Fruit fly (Drosophila melanogaster) whole organism, adult: Measurements from ENCODE around the gene CG14022.
A peak's percentile ranks its signal among the peaks of the same experiment; 100 is the strongest.

Experiments used
- CG7045 ChIP-seq: fragments of 200-800 bp; sonication (Bioruptor generic); optimal IDR thresholded peaks from 2 replicates; lab custom pipeline; 2017; ENCODE audit warnings: missing biosample characterization, mild to moderate bottlenecking, missing genetic modification characterization
- bab1 ChIP-seq: fragments of 200-800 bp; sonication (Bioruptor generic); optimal IDR thresholded peaks from 3 replicates; lab custom pipeline; 2019; ENCODE audit warnings: missing biosample characterization, mild to moderate bottlenecking, missing genetic modification characterization, moderate library complexity
- cic ChIP-seq: fragments of 200-800 bp; sonication (Bioruptor generic); optimal IDR thresholded peaks from 2 replicates; lab custom pipeline; 2017; ENCODE audit warnings: missing biosample characterization, mild to moderate bottlenecking, missing genetic modification characterization, moderate library complexity
- kay ChIP-seq: fragments of 200-800 bp; sonication (Bioruptor generic); peaks from one replicate; lab custom pipeline; 2016; ENCODE audit warnings: missing biosample characterization, missing genetic modification characterization, borderline replicate concordance
- pad ChIP-seq: fragments of 200-800 bp; sonication (Bioruptor generic); optimal IDR thresholded peaks from 3 replicates; lab custom pipeline; 2017; ENCODE audit warnings: missing biosample characterization, missing genetic modification characterization, mild to moderate bottlenecking, moderate library complexity, missing genetic modification reagents
- tj ChIP-seq: fragments of 200-800 bp; sonication (Bioruptor generic); optimal IDR thresholded peaks from 3 replicates; lab custom pipeline; 2017; ENCODE audit warnings: missing biosample characterization, mild to moderate bottlenecking, missing genetic modification characterization, moderate library complexity

- TF ChIP-seq cic (GFP tag; lab: Kevin White, UChicago) = peak; percentile 14
- TF ChIP-seq tj (GFP tag; lab: Kevin White, UChicago) = peak; percentile 37
- TF ChIP-seq pad (GFP tag; lab: Kevin White, UChicago) = peak; percentile 25
- peak; percentile 56 for TF ChIP-seq CG7045 (GFP tag; lab: Kevin White, UChicago)
- TF ChIP-seq kay (GFP tag; lab: Kevin White, UChicago) = no peak
- TF ChIP-seq bab1 = peak; percentile 4
Observed at dm6 chr2L:5326414-5327265, 2.0 kb downstream of the CG14022 start, which contains the start of the genes Ncoa6 and cype.
